Fruit fly (Drosophila melanogaster): Measurements from ENCODE around the gene Mst89B.

The Mst89B gene

dm6 chr3R:16276992-16277391, 10.2 kb downstream of the Mst89B start:
- peak; percentile 64 for TF ChIP-seq CG17801 (GFP tag; optimal IDR thresholded peaks at IDR 0.05; ENCODE audit: partially characterized antibody)

- no peak for TF ChIP-seq CG17801 (GFP tag; optimal IDR thresholded peaks at IDR 0.05; ENCODE audit: partially characterized antibody)
Measured at dm6 chr3R:16277543-16277942, 10.7 kb downstream of the Mst89B start.

dm6 chr3R:16279382-16279932, 12.6 kb downstream of the Mst89B start:
- TF ChIP-seq CG17801 (GFP tag; optimal IDR thresholded peaks at IDR 0.05; ENCODE audit: partially characterized antibody): no peak

dm6 chr3R:16280003-16280998, 13.5 kb downstream of the Mst89B start:
- TF ChIP-seq CG17801 (GFP tag; optimal IDR thresholded peaks at IDR 0.05; ENCODE audit: partially characterized antibody): peak; percentile 100

dm6 chr3R:16281033-16281680, 14.3 kb downstream of the Mst89B start:
- TF ChIP-seq CG17801 (GFP tag; optimal IDR thresholded peaks at IDR 0.05; ENCODE audit: partially characterized antibody): no peak

dm6 chr3R:16282080-16282690, 15.4 kb downstream of the Mst89B start:
- no peak for TF ChIP-seq CG17801 (GFP tag; optimal IDR thresholded peaks at IDR 0.05; ENCODE audit: partially characterized antibody)

DNA sequence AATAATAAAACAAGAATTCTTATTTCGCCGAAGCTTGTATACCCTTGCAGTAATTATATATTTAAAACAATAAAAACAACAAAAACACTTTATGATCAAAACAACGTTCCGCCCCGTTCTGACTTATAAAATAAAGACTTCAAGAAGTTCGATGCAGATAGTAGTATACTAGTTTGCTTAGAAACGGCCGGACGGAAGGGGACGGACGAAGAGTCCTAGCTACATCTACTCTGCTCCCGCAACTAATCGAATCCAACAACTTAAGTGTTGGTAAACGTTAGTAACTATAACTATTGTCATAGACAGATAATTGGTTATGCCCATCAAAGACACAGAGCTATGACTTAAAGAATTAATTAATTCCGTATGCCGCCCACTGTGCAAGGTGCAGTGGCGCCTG, 17.7 kb downstream of the Mst89B start:
- no peak for TF ChIP-seq CG17801 (GFP tag; optimal IDR thresholded peaks at IDR 0.05; ENCODE audit: partially characterized antibody)

DNA sequence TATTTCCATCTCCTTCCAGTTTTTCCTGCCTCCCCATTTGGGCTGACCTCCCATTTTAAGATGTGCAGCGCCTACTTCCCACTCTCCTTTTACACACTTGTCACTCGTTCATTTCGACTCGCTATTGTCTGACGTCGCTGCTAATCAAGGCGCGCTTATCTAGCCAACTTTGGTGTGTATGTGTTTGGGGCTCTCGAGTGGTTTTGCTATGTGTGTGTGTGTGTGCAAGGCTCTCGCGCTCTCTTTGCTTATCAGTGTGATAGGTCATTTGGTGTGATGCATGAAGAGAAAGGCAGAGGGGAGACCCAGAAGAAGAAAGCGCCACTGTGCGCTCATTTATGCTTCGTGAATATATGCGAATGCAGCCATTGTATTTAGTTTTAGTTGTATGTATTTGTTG, 18.1 kb downstream of the Mst89B start:
- no peak for TF ChIP-seq CG17801 (GFP tag; optimal IDR thresholded peaks at IDR 0.05; ENCODE audit: partially characterized antibody)

- TF ChIP-seq CG17801 (GFP tag; optimal IDR thresholded peaks at IDR 0.05; ENCODE audit: partially characterized antibody): no peak
Measured at dm6 chr3R:16285612-16286188, 18.9 kb downstream of the Mst89B start.

- TF ChIP-seq CG17801 (GFP tag; optimal IDR thresholded peaks at IDR 0.05; ENCODE audit: partially characterized antibody): no peak
Measured at dm6 chr3R:16287171-16287570, 20.4 kb downstream of the Mst89B start.

dm6 chr3R:16287850-16288249, 21.0 kb downstream of the Mst89B start:
- TF ChIP-seq CG17801 (GFP tag; optimal IDR thresholded peaks at IDR 0.05; ENCODE audit: partially characterized antibody): no peak

DNA sequence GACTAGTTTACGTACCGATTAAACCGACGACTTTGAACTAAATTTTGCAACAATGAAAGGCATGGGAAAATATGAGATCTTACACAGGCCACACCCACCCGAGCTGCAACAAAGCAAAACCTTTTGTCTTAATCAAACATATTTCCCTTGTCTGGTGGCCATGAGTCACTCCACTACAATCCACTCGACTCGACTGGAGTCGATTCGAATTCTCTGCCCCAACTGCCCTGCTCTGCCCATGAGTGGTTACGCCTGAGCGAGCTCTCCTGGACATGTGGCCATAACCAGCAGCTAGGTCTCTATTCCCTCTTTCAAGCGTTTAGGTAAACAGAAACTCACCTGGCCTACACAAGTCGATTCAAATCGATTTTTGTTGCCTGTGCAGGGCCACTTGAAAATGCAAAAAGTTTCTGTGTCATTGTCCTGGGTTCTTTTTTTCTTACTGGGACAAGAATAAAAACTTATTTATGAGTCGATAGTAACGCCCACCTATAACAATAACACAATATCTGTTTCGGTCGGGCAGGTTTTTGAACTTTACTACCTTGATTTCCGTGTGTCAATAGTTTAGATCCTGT, 22.0 kb downstream of the Mst89B start:
- TF ChIP-seq CG17801 (GFP tag; optimal IDR thresholded peaks at IDR 0.05; ENCODE audit: partially characterized antibody): no peak

dm6 chr3R:16290242-16290824, 23.5 kb downstream of the Mst89B start:
- no peak for TF ChIP-seq CG17801 (GFP tag; optimal IDR thresholded peaks at IDR 0.05; ENCODE audit: partially characterized antibody)

DNA sequence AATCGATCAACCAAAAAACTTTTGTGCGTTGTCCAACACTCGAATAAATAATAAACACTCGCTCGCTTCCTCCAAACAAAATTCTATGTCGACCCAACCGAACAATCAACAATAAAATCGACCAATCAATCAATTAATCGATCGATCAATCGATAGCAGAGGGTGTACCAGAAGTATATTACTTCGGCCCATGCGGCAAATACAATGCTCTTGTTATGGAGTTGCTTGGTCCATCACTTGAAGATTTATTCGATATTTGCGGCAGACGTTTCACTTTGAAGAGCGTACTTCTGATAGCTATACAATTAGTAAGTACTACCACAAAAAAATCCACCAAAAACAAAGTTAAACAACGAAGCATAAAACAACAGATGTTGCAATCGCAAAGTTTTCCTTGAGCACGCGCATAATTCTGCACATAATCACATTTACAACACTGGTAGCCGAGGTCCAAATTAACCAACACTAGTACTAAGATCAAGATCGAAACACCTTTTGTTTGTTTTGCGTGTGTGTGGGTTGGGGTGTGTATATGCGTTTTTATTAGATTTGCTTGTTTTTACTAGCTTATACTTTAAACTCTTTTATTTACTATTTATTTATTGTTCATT, 28.8 kb downstream of the Mst89B start:
- no peak for TF ChIP-seq CG17801 (GFP tag; optimal IDR thresholded peaks at IDR 0.05; ENCODE audit: partially characterized antibody)
